Worm (Caenorhabditis elegans) whole organism, L1 larva: ENCODE measurements around the gene C06H5.6.

Source experiments
- C04F5.9 ChIP-seq: sonication (generic microtip); optimal IDR thresholded peaks from 2 replicates; lab custom pipeline; 2016; ENCODE audit warnings: missing genetic modification characterization, missing compliant biosample characterization
- C16A3.4 ChIP-seq: fragments of 150-350 bp; optimal IDR thresholded peaks from 2 replicates; lab custom pipeline; 2014; ENCODE audit warnings: missing biosample characterization, missing genetic modification characterization
- C34B4.2 ChIP-seq: sonication (generic microtip); optimal IDR thresholded peaks from 2 replicates; lab custom pipeline; 2017; ENCODE audit warnings: mild to moderate bottlenecking, missing genetic modification characterization, missing compliant biosample characterization
- aha-1 ChIP-seq: fragments of 150-350 bp; optimal IDR thresholded peaks from 2 replicates; lab custom pipeline; 2014; ENCODE audit warnings: missing biosample characterization, missing genetic modification characterization
- alr-1 ChIP-seq: fragments of 200-800 bp; sonication (Bioruptor generic); optimal IDR thresholded peaks from 2 replicates; lab custom pipeline; 2018; ENCODE audit warnings: borderline replicate concordance, mild to moderate bottlenecking, missing genetic modification characterization, missing compliant biosample characterization
- aly-2 ChIP-seq: fragments of 150-350 bp; optimal IDR thresholded peaks from 2 replicates; lab custom pipeline; 2014; ENCODE audit warnings: missing biosample characterization, missing genetic modification characterization
- blmp-1 ChIP-seq: fragments of 150-350 bp; optimal IDR thresholded peaks from 2 replicates; lab custom pipeline; 2014; ENCODE audit warnings: missing biosample characterization, missing genetic modification characterization
- ceh-63 ChIP-seq: fragments of 200-800 bp; sonication (Bioruptor generic); optimal IDR thresholded peaks from 2 replicates; lab custom pipeline; 2018; ENCODE audit warnings: mild to moderate bottlenecking, missing genetic modification characterization, missing compliant biosample characterization
- ceh-8 ChIP-seq: fragments of 200-800 bp; sonication (Bioruptor generic); optimal IDR thresholded peaks from 2 replicates; lab custom pipeline; 2018; ENCODE audit warnings: mild to moderate bottlenecking, missing genetic modification characterization, moderate library complexity, missing compliant biosample characterization
- ceh-82 ChIP-seq, 3 experiments: fragments of 150-350 bp in 1 of 3; sonication (generic microtip) in 2 of 3; optimal IDR thresholded peaks; 2 replicates each; lab custom pipeline; 2014 to 2017; ENCODE audit warnings: missing biosample characterization in 3 of 3, missing genetic modification characterization in 3 of 3
- ceh-88 ChIP-seq: fragments of 200-800 bp; sonication (Bioruptor generic); IDR thresholded peaks from 2 replicates; pipeline ENCODE4 v1.3.6; 2022; ENCODE audit warnings: missing genetic modification characterization, missing compliant biosample characterization
- ces-1 ChIP-seq: fragments of 150-350 bp; optimal IDR thresholded peaks from 2 replicates; lab custom pipeline; 2014; ENCODE audit warnings: missing biosample characterization, missing genetic modification reagents, missing genetic modification characterization
- dpl-1 ChIP-seq, 3 experiments: fragments of 150-350 bp in 2 of 3; sonication (generic microtip) in 1 of 3; optimal IDR thresholded peaks; 2 replicates each; lab custom pipeline; 2014 to 2017; ENCODE audit warnings: missing biosample characterization in 3 of 3, missing genetic modification characterization in 3 of 3, missing genetic modification reagents in 3 of 3
- efl-1 ChIP-seq, 4 experiments: fragments of 150-350 bp; optimal IDR thresholded peaks in 3 of 4; peaks in 1 of 4; 1 replicate in 1 of 4; 2 replicates in 3 of 4; lab custom pipeline; 2014; ENCODE audit warnings: missing biosample characterization in 2 of 4, missing genetic modification characterization in 2 of 4, missing genetic modification reagents in 2 of 4
- efl-3 ChIP-seq: fragments of 200-800 bp; sonication (Bioruptor generic); optimal IDR thresholded peaks from 2 replicates; lab custom pipeline; 2018; ENCODE audit warnings: mild to moderate bottlenecking, missing genetic modification characterization, missing compliant biosample characterization
- egl-13 ChIP-seq: sonication (generic microtip); optimal IDR thresholded peaks from 2 replicates; lab custom pipeline; 2016; ENCODE audit warnings: missing genotype, missing genetic modification reagents, missing genetic modification characterization, missing compliant biosample characterization
- egl-27 ChIP-seq, 2 experiments: fragments of 150-350 bp in 1 of 2; sonication (generic microtip); optimal IDR thresholded peaks; 3 replicates each; lab custom pipeline; 2017 to 2018; ENCODE audit warnings: missing biosample characterization in 2 of 2, missing genetic modification characterization in 2 of 2, missing genetic modification reagents in 2 of 2
- elt-2 ChIP-seq: sonication (generic microtip); optimal IDR thresholded peaks from 2 replicates; lab custom pipeline; 2016; ENCODE audit warnings: missing genetic modification characterization, mild to moderate bottlenecking, inconsistent platforms, missing compliant biosample characterization, missing genetic modification reagents
- ets-5 ChIP-seq: fragments of 200-800 bp; sonication (Bioruptor generic); IDR thresholded peaks from 2 replicates; pipeline ENCODE4 v1.3.6; 2022; ENCODE audit warnings: missing genetic modification characterization, missing compliant biosample characterization
- fkh-10 ChIP-seq: sonication (generic microtip); optimal IDR thresholded peaks from 2 replicates; lab custom pipeline; 2017; ENCODE audit warnings: missing biosample characterization, missing genetic modification reagents, missing genetic modification characterization
- fkh-4 ChIP-seq: sonication (generic microtip); optimal IDR thresholded peaks from 2 replicates; lab custom pipeline; 2016; ENCODE audit warnings: missing compliant biosample characterization, missing genetic modification characterization, borderline replicate concordance
- fkh-8 ChIP-seq: sonication (generic microtip); optimal IDR thresholded peaks from 2 replicates; lab custom pipeline; 2016; ENCODE audit warnings: mild to moderate bottlenecking, missing genetic modification characterization, missing compliant biosample characterization
- fos-1 ChIP-seq: fragments of 150-350 bp; optimal IDR thresholded peaks from 2 replicates; lab custom pipeline; 2014; ENCODE audit warnings: missing biosample characterization, missing genetic modification characterization
- hlh-17 ChIP-seq: fragments of 200-800 bp; sonication (Bioruptor generic); optimal IDR thresholded peaks from 2 replicates; lab custom pipeline; 2018; ENCODE audit warnings: missing genetic modification characterization, mild to moderate bottlenecking, missing compliant biosample characterization, moderate library complexity, borderline replicate concordance
- hpl-2 ChIP-seq: fragments of 150-350 bp; optimal IDR thresholded peaks from 2 replicates; lab custom pipeline; 2014; ENCODE audit warnings: missing biosample characterization, missing genetic modification reagents, missing genetic modification characterization
- lin-13 ChIP-seq: fragments of 150-350 bp; optimal IDR thresholded peaks from 2 replicates; lab custom pipeline; 2014; ENCODE audit warnings: missing biosample characterization, missing genetic modification reagents, missing genetic modification characterization
- lin-35 ChIP-seq, 2 experiments: fragments of 150-350 bp; optimal IDR thresholded peaks; 2 replicates each; lab custom pipeline; 2014; ENCODE audit warnings: missing biosample characterization in 2 of 2, missing genetic modification characterization in 2 of 2, missing genetic modification reagents in 2 of 2
- lir-3 ChIP-seq: sonication (generic microtip); optimal IDR thresholded peaks from 2 replicates; lab custom pipeline; 2016; ENCODE audit warnings: mild to moderate bottlenecking, missing genetic modification characterization, moderate library complexity, missing compliant biosample characterization; ENCODE audit not compliant: poor library complexity
- lsy-2 ChIP-seq, 2 experiments: fragments of 150-350 bp; optimal IDR thresholded peaks; 2 replicates each; lab custom pipeline; 2014; ENCODE audit warnings: missing biosample characterization in 2 of 2, missing genetic modification characterization in 2 of 2
- mab-9 ChIP-seq: fragments of 200-800 bp; sonication (Bioruptor generic); IDR thresholded peaks from 2 replicates; pipeline ENCODE4 v1.3.6; 2022; ENCODE audit warnings: missing genetic modification reagents, missing genetic modification characterization, missing compliant biosample characterization
- nhr-11 ChIP-seq: fragments of 150-350 bp; optimal IDR thresholded peaks from 2 replicates; lab custom pipeline; 2014; ENCODE audit warnings: missing biosample characterization, missing genetic modification characterization
- nhr-19 ChIP-seq: fragments of 200-800 bp; sonication (Bioruptor generic); conservative IDR thresholded peaks from 2 replicates; pipeline ENCODE4 v1.3.6; 2022; ENCODE audit warnings: missing genetic modification characterization, missing compliant biosample characterization
- nhr-237 ChIP-seq: fragments of 150-350 bp; optimal IDR thresholded peaks from 2 replicates; lab custom pipeline; 2014; ENCODE audit warnings: missing biosample characterization, missing genetic modification characterization
- nhr-28 ChIP-seq: fragments of 150-350 bp; optimal IDR thresholded peaks from 2 replicates; lab custom pipeline; 2014; ENCODE audit warnings: missing biosample characterization, missing genetic modification characterization
- nhr-47 ChIP-seq: sonication (generic microtip); optimal IDR thresholded peaks from 2 replicates; lab custom pipeline; 2016; ENCODE audit warnings: mild to moderate bottlenecking, missing genetic modification characterization, moderate library complexity, missing compliant biosample characterization
- nhr-71 ChIP-seq: sonication (generic microtip); optimal IDR thresholded peaks from 2 replicates; lab custom pipeline; 2016; ENCODE audit warnings: mild to moderate bottlenecking, missing genetic modification characterization, moderate library complexity, missing compliant biosample characterization
- nhr-76 ChIP-seq: sonication (generic microtip); optimal IDR thresholded peaks from 2 replicates; lab custom pipeline; 2017; ENCODE audit warnings: missing biosample characterization, missing genetic modification characterization
- nhr-84 ChIP-seq: sonication (generic microtip); optimal IDR thresholded peaks from 2 replicates; lab custom pipeline; 2017; ENCODE audit warnings: missing biosample characterization, missing genetic modification characterization
- nhr-85 ChIP-seq: sonication (generic microtip); peaks from one replicate; lab custom pipeline; 2016; ENCODE audit warnings: missing genetic modification characterization, inconsistent platforms, missing compliant biosample characterization
- nhr-90 ChIP-seq: sonication (generic microtip); optimal IDR thresholded peaks from 2 replicates; lab custom pipeline; 2016; ENCODE audit warnings: mild to moderate bottlenecking, missing genetic modification characterization, missing compliant biosample characterization; ENCODE audit not compliant: poor library complexity
- pag-3 ChIP-seq: sonication (generic microtip); optimal IDR thresholded peaks from 2 replicates; lab custom pipeline; 2017; ENCODE audit warnings: missing genetic modification characterization, mild to moderate bottlenecking, missing compliant biosample characterization, antibody characterized with exemption, borderline replicate concordance; ENCODE audit not compliant: insufficient read depth
- pax-3 ChIP-seq: fragments of 200-800 bp; sonication (Bioruptor generic); optimal IDR thresholded peaks from 2 replicates; lab custom pipeline; 2018; ENCODE audit warnings: mild to moderate bottlenecking, missing genetic modification characterization, moderate library complexity, missing compliant biosample characterization
- skn-1 ChIP-seq: fragments of 150-350 bp; optimal IDR thresholded peaks from 2 replicates; lab custom pipeline; 2014; ENCODE audit warnings: missing biosample characterization, missing genetic modification characterization
- snu-23 ChIP-seq: sonication (generic microtip); optimal IDR thresholded peaks from 2 replicates; lab custom pipeline; 2016; ENCODE audit warnings: missing genetic modification characterization, missing compliant biosample characterization
- sptf-1 ChIP-seq: fragments of 150-350 bp; optimal IDR thresholded peaks from 2 replicates; lab custom pipeline; 2014; ENCODE audit warnings: missing biosample characterization, missing genetic modification characterization
- swsn-7 ChIP-seq: sonication (generic microtip); optimal IDR thresholded peaks from 2 replicates; lab custom pipeline; 2016; ENCODE audit warnings: missing genetic modification characterization, missing compliant biosample characterization
- tbx-2 ChIP-seq: sonication (generic microtip); optimal IDR thresholded peaks from 2 replicates; lab custom pipeline; 2016; ENCODE audit warnings: missing genetic modification characterization, missing compliant biosample characterization
- tlp-1 ChIP-seq: fragments of 150-350 bp; optimal IDR thresholded peaks from 2 replicates; lab custom pipeline; 2014; ENCODE audit warnings: missing biosample characterization, missing genetic modification characterization
- unc-130 ChIP-seq: fragments of 150-350 bp; optimal IDR thresholded peaks from 2 replicates; lab custom pipeline; 2017; ENCODE audit warnings: missing biosample characterization, missing genetic modification characterization, inconsistent platforms
- unc-30 ChIP-seq: sonication (generic microtip); optimal IDR thresholded peaks from 2 replicates; lab custom pipeline; 2017; ENCODE audit warnings: missing biosample characterization, missing genetic modification characterization
- unc-62 ChIP-seq: fragments of 150-350 bp; optimal IDR thresholded peaks from 2 replicates; lab custom pipeline; 2014; ENCODE audit warnings: missing biosample characterization, missing genetic modification reagents, missing genetic modification characterization
- unc-98 ChIP-seq: fragments of 200-800 bp; sonication (Bioruptor generic); IDR thresholded peaks from 2 replicates; pipeline ENCODE4 v1.3.6; 2022; ENCODE audit warnings: missing genetic modification characterization, missing compliant biosample characterization

C06H5.6 gene

ce11 chrV:17921423-17921822 lies 32.6 kb upstream of the C06H5.6 start, which contains the start of gene E01B7.2 (continued):
- TF ChIP-seq egl-13 (tag; lab: Kevin White, UChicago) (peak; percentile 46), ceh-82 (tag; optimal IDR thresholded peaks at IDR 0.05; lab: Kevin White, UChicago) (peak; percentile 72 to 82 (median 76)), swsn-7 (tag; lab: Kevin White, UChicago) (peak; percentile 83), sptf-1 (tag; lab: Kevin White, UChicago) (no peak), hpl-2 (GFP tag; lab: Kevin White, UChicago) (peak; percentile 8), aly-2 (tag; lab: Kevin White, UChicago) (peak; percentile 96), lin-35 (GFP tag; optimal IDR thresholded peaks at IDR 0.05; lab: Kevin White, UChicago) (peak; percentile 97 to 99), efl-1 (optimal IDR thresholded peaks at IDR 0.05; lab: Kevin White, UChicago) (peak; percentile 99 to 100), efl-1 (GFP tag; optimal IDR thresholded peaks at IDR 0.05 in 1 of 2; lab: Kevin White, UChicago) (peak; percentile 99 to 100), nhr-90 (tag; lab: Kevin White, UChicago) (peak; percentile 82), unc-62 (GFP tag; lab: Kevin White, UChicago) (no peak), dpl-1 (GFP tag; optimal IDR thresholded peaks at IDR 0.05; lab: Kevin White, UChicago) (peak; percentile 97 to 98 (median 98)), nhr-76 (tag; lab: Kevin White, UChicago) (no peak), nhr-85 (tag; lab: Kevin White, UChicago) (peak; percentile 90), nhr-84 (tag; lab: Kevin White, UChicago) (no peak), hlh-17 (GFP tag; lab: Kevin White, UChicago) (no peak), blmp-1 (tag; lab: Kevin White, UChicago) (peak; percentile 74), alr-1 (tag; lab: Kevin White, UChicago) (no peak), lir-3 (tag; lab: Kevin White, UChicago) (no peak), mab-9 (GFP tag; lab: Robert Waterston, UW) (peak; percentile 57; the same call in 1 of the 2 replicates), tbx-2 (peak; percentile 86), nhr-47 (tag; lab: Kevin White, UChicago) (peak; percentile 91), tlp-1 (no peak), skn-1 (tag; lab: Kevin White, UChicago) (peak; percentile 99), ceh-88 (GFP tag; lab: Robert Waterston, UW) (peak; percentile 33; the same call in 1 of the 2 replicates), nhr-11 (peak; percentile 81), egl-27 (tag; optimal IDR thresholded peaks at IDR 0.05; lab: Kevin White, UChicago) (no peak), unc-98 (GFP tag; lab: Robert Waterston, UW) (no peak), ceh-8 (GFP tag; lab: Kevin White, UChicago) (no peak), fos-1 (peak; percentile 42), elt-2 (tag; lab: Kevin White, UChicago) (peak; percentile 26), C16A3.4 (peak; percentile 71), efl-3 (GFP tag; lab: Kevin White, UChicago) (no peak), pax-3 (no peak), unc-130 (tag; lab: Kevin White, UChicago) (peak; percentile 57), fkh-10 (peak; percentile 18), pag-3 (tag; lab: Kevin White, UChicago) (peak; percentile 37), ceh-63 (GFP tag; lab: Kevin White, UChicago) (no peak), ces-1 (no peak), C34B4.2 (tag; lab: Kevin White, UChicago) (no peak), unc-30 (tag; lab: Kevin White, UChicago) (no peak), fkh-4 (tag; lab: Kevin White, UChicago) (no peak), snu-23 (GFP tag; lab: Kevin White, UChicago) (peak; percentile 90), C04F5.9 (peak; percentile 18), ets-5 (no peak), aha-1 (peak; percentile 32), lin-13 (GFP tag; lab: Kevin White, UChicago) (peak; percentile 72), nhr-28 (tag; lab: Kevin White, UChicago) (no peak), nhr-19 (peak; percentile 80), fkh-8 (tag; lab: Kevin White, UChicago) (peak; percentile 59), nhr-71 (peak; percentile 90), nhr-237 (tag; lab: Kevin White, UChicago) (peak; percentile 5), lsy-2 (tag; optimal IDR thresholded peaks at IDR 0.05; lab: Kevin White, UChicago) (peak; percentile 90 to 91)
